Fruit fly (Drosophila melanogaster) whole organism, embryonic: Measurements from ENCODE around the gene CG11560.

Experiments used
- Ada2b ChIP-seq: fragments of 200-800 bp; sonication (Bioruptor generic); IDR thresholded peaks from 2 replicates; pipeline ENCODE4 v1.3.6; 2022; ENCODE audit warnings: missing biosample characterization, missing genetic modification characterization
- Asciz ChIP-seq: fragments of 200-800 bp; sonication (Bioruptor generic); optimal IDR thresholded peaks from 2 replicates; lab custom pipeline; 2017; ENCODE audit warnings: missing biosample characterization, mild to moderate bottlenecking, missing genetic modification characterization, missing genetic modification reagents
- Blimp-1 ChIP-seq: fragments of 200-800 bp; sonication (Bioruptor generic); optimal IDR thresholded peaks from 3 replicates; lab custom pipeline; 2018; ENCODE audit warnings: missing biosample characterization, missing genetic modification characterization, mild to moderate bottlenecking, moderate library complexity, missing genetic modification reagents
- CG10267 ChIP-seq: fragments of 200-800 bp; sonication (Bioruptor generic); optimal IDR thresholded peaks from 2 replicates; lab custom pipeline; 2018; ENCODE audit warnings: missing biosample characterization, mild to moderate bottlenecking, missing genetic modification characterization, moderate library complexity
- CG10979 ChIP-seq: fragments of 200-800 bp; sonication (Bioruptor generic); optimal IDR thresholded peaks from 2 replicates; lab custom pipeline; 2018; ENCODE audit warnings: missing biosample characterization, mild to moderate bottlenecking, missing genetic modification characterization, moderate library complexity
- CG11696 ChIP-seq: fragments of 200-800 bp; sonication (Bioruptor generic); IDR thresholded peaks from 2 replicates; pipeline ENCODE4 v1.3.6; 2022; ENCODE audit warnings: missing biosample characterization, missing genetic modification characterization
- CG11723 ChIP-seq: fragments of 200-800 bp; sonication (Bioruptor generic); optimal IDR thresholded peaks from 2 replicates; lab custom pipeline; 2017; ENCODE audit warnings: missing biosample characterization, mild to moderate bottlenecking, missing genetic modification characterization
- CG1647 ChIP-seq: fragments of 200-800 bp; sonication (Bioruptor generic); optimal IDR thresholded peaks from 3 replicates; lab custom pipeline; 2016; ENCODE audit warnings: missing biosample characterization, missing genetic modification characterization
- CG17361 ChIP-seq: fragments of 200-800 bp; sonication (Bioruptor generic); IDR thresholded peaks from 3 replicates; pipeline ENCODE4 v1.3.6; 2022; ENCODE audit warnings: missing biosample characterization, missing genetic modification characterization
- CG30431 ChIP-seq: fragments of 200-800 bp; sonication (Bioruptor generic); optimal IDR thresholded peaks from 2 replicates; lab custom pipeline; 2017; ENCODE audit warnings: missing biosample characterization, missing genetic modification characterization
- CG34422 ChIP-seq: fragments of 200-800 bp; sonication (Bioruptor generic); IDR thresholded peaks from 3 replicates; pipeline ENCODE4 v1.3.6; 2022; ENCODE audit warnings: missing biosample characterization, missing genetic modification characterization
- CG6254 ChIP-seq: fragments of 200-800 bp; sonication (Bioruptor generic); optimal IDR thresholded peaks from 3 replicates; lab custom pipeline; 2017; ENCODE audit warnings: mild to moderate bottlenecking, missing biosample characterization, missing genetic modification reagents, missing genetic modification characterization
- CG6683 ChIP-seq: fragments of 200-800 bp; sonication (Bioruptor generic); optimal IDR thresholded peaks from 2 replicates; lab custom pipeline; 2017; ENCODE audit warnings: missing biosample characterization, mild to moderate bottlenecking, missing genetic modification characterization, missing genetic modification reagents
- CG7928 ChIP-seq: fragments of 200-800 bp; sonication (Bioruptor generic); optimal IDR thresholded peaks from 2 replicates; lab custom pipeline; 2017; ENCODE audit warnings: missing biosample characterization, mild to moderate bottlenecking, missing genetic modification characterization
- Dip2 ChIP-seq: fragments of 200-800 bp; sonication (Bioruptor generic); IDR thresholded peaks from 2 replicates; pipeline ENCODE4 v1.3.6; 2022; ENCODE audit warnings: missing biosample characterization, missing genetic modification characterization
- Drgx ChIP-seq: fragments of 200-800 bp; sonication (Bioruptor generic); IDR thresholded peaks from 2 replicates; pipeline ENCODE4 v1.3.6; 2022; ENCODE audit warnings: missing biosample characterization, missing genetic modification characterization
- Ets65A ChIP-seq: fragments of 200-800 bp; sonication (Bioruptor generic); peaks from one replicate; lab custom pipeline; 2016; ENCODE audit warnings: missing biosample characterization, missing genetic modification characterization
- MBD-R2 ChIP-seq: fragments of 200-800 bp; sonication (Bioruptor generic); IDR thresholded peaks from 2 replicates; pipeline ENCODE4 v1.3.6; 2022; ENCODE audit warnings: missing biosample characterization, missing genetic modification characterization
- MTF-1 ChIP-seq: fragments of 200-800 bp; sonication (Bioruptor generic); optimal IDR thresholded peaks from 2 replicates; lab custom pipeline; 2018; ENCODE audit warnings: missing biosample characterization, mild to moderate bottlenecking, missing genetic modification characterization, borderline replicate concordance
- Mes4 ChIP-seq: fragments of 200-800 bp; sonication (Bioruptor generic); optimal IDR thresholded peaks from 2 replicates; lab custom pipeline; 2016; ENCODE audit warnings: missing biosample characterization, missing genetic modification characterization
- Xrp1 ChIP-seq: fragments of 200-800 bp; sonication (Bioruptor generic); IDR thresholded peaks from 2 replicates; pipeline ENCODE4 v1.3.6; 2022; ENCODE audit warnings: missing biosample characterization, missing genetic modification characterization
- amos ChIP-seq: fragments of 200-800 bp; sonication (Bioruptor generic); IDR thresholded peaks from 2 replicates; pipeline ENCODE4 v1.3.6; 2022; ENCODE audit warnings: missing biosample characterization, missing genetic modification characterization; ENCODE audit not compliant: partially characterized antibody
- bsh ChIP-seq, 2 experiments: fragments of 200-800 bp; sonication (Bioruptor generic); optimal IDR thresholded peaks; 2 replicates each; lab custom pipeline; 2017 to 2018; ENCODE audit warnings: mild to moderate bottlenecking in 2 of 2, missing biosample characterization in 2 of 2, missing genetic modification characterization in 2 of 2, moderate library complexity in 1 of 2
- chm ChIP-seq: fragments of 200-800 bp; sonication (Bioruptor generic); IDR thresholded peaks from 2 replicates; pipeline ENCODE4 v1.3.6; 2022; ENCODE audit warnings: missing biosample characterization, missing genetic modification characterization
- ci ChIP-seq: fragments of 200-800 bp; sonication (Bioruptor generic); IDR thresholded peaks from 3 replicates; pipeline ENCODE4 v1.3.6; 2022; ENCODE audit warnings: missing biosample characterization, missing genetic modification characterization
- crc ChIP-seq: fragments of 200-800 bp; sonication (Bioruptor generic); optimal IDR thresholded peaks from 2 replicates; lab custom pipeline; 2016; ENCODE audit warnings: missing biosample characterization, missing genetic modification characterization
- crol ChIP-seq: fragments of 200-800 bp; sonication (Bioruptor generic); IDR thresholded peaks from 2 replicates; pipeline ENCODE4 v1.3.6; 2022; ENCODE audit warnings: missing biosample characterization, missing genetic modification characterization
- dmrt99B ChIP-seq: fragments of 200-800 bp; sonication (Bioruptor generic); optimal IDR thresholded peaks from 2 replicates; lab custom pipeline; 2018; ENCODE audit warnings: missing biosample characterization, mild to moderate bottlenecking, missing genetic modification characterization, moderate library complexity
- esg ChIP-seq: fragments of 200-800 bp; sonication (Bioruptor generic); conservative IDR thresholded peaks from 2 replicates; pipeline ENCODE4 v1.3.6; 2022; ENCODE audit warnings: missing biosample characterization, missing genetic modification characterization
- gsb ChIP-seq: fragments of 200-800 bp; sonication (Bioruptor generic); IDR thresholded peaks from 2 replicates; pipeline ENCODE4 v1.3.6; 2022; ENCODE audit warnings: missing biosample characterization, missing genetic modification characterization
- hb ChIP-seq: fragments of 200-800 bp; sonication (Bioruptor generic); IDR thresholded peaks from 3 replicates; pipeline ENCODE4 v1.3.6; 2022; ENCODE audit warnings: missing biosample characterization, missing genetic modification characterization; ENCODE audit not compliant: partially characterized antibody
- kni ChIP-seq: fragments of 200-800 bp; sonication (Bioruptor generic); optimal IDR thresholded peaks from 3 replicates; lab custom pipeline; 2017; ENCODE audit warnings: mild to moderate bottlenecking, missing biosample characterization, missing genetic modification reagents, missing genetic modification characterization
- lilli ChIP-seq: fragments of 200-800 bp; sonication (Bioruptor generic); optimal IDR thresholded peaks from 3 replicates; lab custom pipeline; 2016; ENCODE audit warnings: missing biosample characterization, missing genetic modification characterization
- nom ChIP-seq: fragments of 200-800 bp; sonication (Bioruptor generic); optimal IDR thresholded peaks from 2 replicates; lab custom pipeline; 2017; ENCODE audit warnings: missing biosample characterization, missing genetic modification characterization, mild to moderate bottlenecking, moderate library complexity, missing genetic modification reagents
- row ChIP-seq: fragments of 200-800 bp; sonication (Bioruptor generic); IDR thresholded peaks from 3 replicates; pipeline ENCODE4 v1.3.6; 2022; ENCODE audit warnings: missing biosample characterization, missing genetic modification characterization
- sd ChIP-seq: fragments of 200-800 bp; sonication (Bioruptor generic); optimal IDR thresholded peaks from 3 replicates; lab custom pipeline; 2018; ENCODE audit warnings: missing biosample characterization, mild to moderate bottlenecking, missing genetic modification characterization, moderate library complexity
- sens ChIP-seq: fragments of 200-800 bp; sonication (Bioruptor generic); peaks from one replicate; lab custom pipeline; 2016; ENCODE audit warnings: missing biosample characterization, missing genetic modification characterization
- trh ChIP-seq: fragments of 200-800 bp; sonication (Bioruptor generic); optimal IDR thresholded peaks from 2 replicates; lab custom pipeline; 2016; ENCODE audit warnings: missing biosample characterization, missing genetic modification characterization
- tup ChIP-seq: fragments of 200-800 bp; sonication (Bioruptor generic); optimal IDR thresholded peaks from 2 replicates; lab custom pipeline; 2016; ENCODE audit warnings: missing biosample characterization, mild to moderate bottlenecking, missing genetic modification characterization, moderate library complexity
- zfh1 ChIP-seq: fragments of 200-800 bp; sonication (Bioruptor generic); IDR thresholded peaks from 3 replicates; pipeline ENCODE4 v1.3.6; 2022; ENCODE audit warnings: missing biosample characterization, missing genetic modification characterization

The CG11560 gene

dm6 chr3L:12107378-12107777, 12.4 kb upstream of the CG11560 start (continued):
- TF ChIP-seq crc (GFP tag; lab: Kevin White, UChicago): no peak
- TF ChIP-seq Ets65A (GFP tag; lab: Kevin White, UChicago): no peak
- TF ChIP-seq, all 482 proteins: peak for 6

DNA sequence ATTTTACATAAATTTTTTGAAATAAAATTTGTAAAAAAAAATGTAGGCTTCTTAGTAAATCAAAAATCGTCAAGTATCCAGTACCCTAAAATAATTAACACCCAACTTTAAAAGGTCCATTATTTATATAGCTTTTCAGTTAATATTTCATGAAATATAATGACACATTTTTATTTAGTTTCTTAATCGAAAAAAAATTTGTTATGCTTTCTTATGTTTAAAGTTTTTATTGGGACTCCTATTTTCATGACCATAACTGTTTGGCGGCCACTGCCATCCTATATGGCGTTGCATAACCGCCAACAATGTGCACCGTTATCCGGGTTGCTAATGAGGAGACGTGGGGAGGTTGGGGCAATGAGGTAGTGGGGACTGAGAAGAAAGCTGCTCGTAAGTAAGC, 11.3 kb upstream of the CG11560 start:
- peak; percentile 21 for TF ChIP-seq dmrt99B (tag; lab: Kevin White, UChicago)
- TF ChIP-seq Blimp-1: peak; percentile 30
- no peak for TF ChIP-seq CG6683 (GFP tag; lab: Kevin White, UChicago)
- TF ChIP-seq CG11723 (GFP tag; lab: Kevin White, UChicago): no peak
- no peak for TF ChIP-seq amos (GFP tag; lab: Robert Waterston, UW)
- no peak for TF ChIP-seq Mes4 (GFP tag; lab: Kevin White, UChicago)
- TF ChIP-seq CG11696 (GFP tag; lab: Robert Waterston, UW): peak; percentile 58
- TF ChIP-seq sd (tag; lab: Kevin White, UChicago): no peak
- TF ChIP-seq sens: peak; percentile 44
- 0 out of 2 replicates have a peak, but pooled peaks have one; percentile 11 for TF ChIP-seq Xrp1 (GFP tag; lab: Robert Waterston, UW)
- TF ChIP-seq Dip2 (GFP tag; lab: Robert Waterston, UW): no peak
- TF ChIP-seq kni (GFP tag; lab: Kevin White, UChicago): no peak
- TF ChIP-seq CG10979 (tag; lab: Kevin White, UChicago): peak; percentile 37
- TF ChIP-seq zfh1 (GFP tag; lab: Robert Waterston, UW): 0 out of 3 replicates have a peak, but pooled peaks have one; percentile 18
- no peak for TF ChIP-seq hb
- no peak for TF ChIP-seq MTF-1 (GFP tag; lab: Kevin White, UChicago)
- peak; percentile 20; the same call in 1 of the 3 replicates for TF ChIP-seq ci (GFP tag; lab: Robert Waterston, UW)
- TF ChIP-seq CG10267 (tag; lab: Kevin White, UChicago): peak; percentile 5

DNA sequence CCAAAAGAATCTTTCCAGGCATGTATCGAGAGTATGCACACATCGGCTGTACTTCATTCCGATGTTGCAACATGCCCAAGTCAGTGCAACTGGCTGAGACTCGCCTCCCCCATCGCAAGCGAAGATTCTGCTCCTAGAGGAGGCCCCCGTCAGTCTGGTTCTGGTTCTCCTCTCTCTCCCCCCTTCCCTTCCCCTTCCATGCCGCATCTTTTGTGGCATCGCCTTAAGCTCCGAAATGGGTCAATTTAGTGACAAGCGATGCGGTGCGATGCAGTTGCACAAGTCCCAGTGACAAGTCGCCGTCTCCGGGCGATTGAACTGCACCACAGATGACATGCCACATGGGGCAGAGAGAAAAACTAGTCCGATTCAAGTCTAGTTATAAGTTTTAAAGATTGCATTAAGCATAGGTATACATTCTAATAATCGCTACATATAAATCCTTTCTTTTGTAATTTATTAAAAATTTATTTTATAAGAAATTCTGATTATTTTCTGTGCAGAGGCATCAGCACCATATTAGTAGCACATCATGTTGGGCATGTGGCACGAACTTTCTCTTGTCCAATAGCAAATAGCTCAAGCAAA, 10.7 kb upstream of the CG11560 start:
- TF ChIP-seq lilli: no peak
- no peak for TF ChIP-seq chm (GFP tag; lab: Robert Waterston, UW)
- no peak for TF ChIP-seq gsb (GFP tag; lab: Robert Waterston, UW)
- peak; percentile 4 for TF ChIP-seq CG6254
- no peak for TF ChIP-seq MBD-R2 (GFP tag; lab: Robert Waterston, UW)
- TF ChIP-seq row (GFP tag; lab: Robert Waterston, UW): no peak
- TF ChIP-seq Ada2b (GFP tag; lab: Robert Waterston, UW): no peak
- peak in 1 of 2 experiments; percentile 32 for TF ChIP-seq bsh (GFP tag; optimal IDR thresholded peaks at IDR 0.05; lab: Kevin White, UChicago)
- TF ChIP-seq nom (GFP tag; lab: Kevin White, UChicago): peak; percentile 33
- no peak for TF ChIP-seq tup
- TF ChIP-seq CG34422 (GFP tag; lab: Robert Waterston, UW): no peak
- TF ChIP-seq CG30431 (GFP tag; lab: Kevin White, UChicago): no peak
- TF ChIP-seq CG7928 (GFP tag; lab: Kevin White, UChicago): no peak
- peak; percentile 60 for TF ChIP-seq Drgx (GFP tag; lab: Robert Waterston, UW)
- peak; percentile 30; the same call in 1 of the 2 replicates for TF ChIP-seq Xrp1 (GFP tag; lab: Robert Waterston, UW)
- no peak for TF ChIP-seq CG1647 (GFP tag; lab: Kevin White, UChicago)
- 0 out of 3 replicates have a peak, but pooled peaks have one; percentile 7 for TF ChIP-seq CG17361 (GFP tag; lab: Robert Waterston, UW)
- TF ChIP-seq Asciz (GFP tag; lab: Kevin White, UChicago): peak; percentile 4
- TF ChIP-seq crol (GFP tag; lab: Robert Waterston, UW): peak; percentile 64
- TF ChIP-seq esg (GFP tag; lab: Robert Waterston, UW): no peak
- TF ChIP-seq MTF-1 (GFP tag; lab: Kevin White, UChicago): no peak
- TF ChIP-seq trh (GFP tag; lab: Kevin White, UChicago): no peak
- TF ChIP-seq, all 482 proteins: peak for 8
